Fruit fly (Drosophila melanogaster): ENCODE results near the gene sim.

sim gene

dm6 chr3R:13018995-13019394 lies 38.6 kb upstream of the sim start:
- TF ChIP-seq Myc (optimal IDR thresholded peaks at IDR 0.05) = no peak
- no peak for TF ChIP-seq insv (optimal IDR thresholded peaks at IDR 0.05)
- no peak for TF ChIP-seq Sin3A (optimal IDR thresholded peaks at IDR 0.05)
- TF ChIP-seq h (optimal IDR thresholded peaks at IDR 0.05) = no peak
- TF ChIP-seq ttk (optimal IDR thresholded peaks at IDR 0.05) = no peak
- TF ChIP-seq psq (optimal IDR thresholded peaks at IDR 0.05) = no peak

dm6 chr3R:13030257-13031173 lies 27.0 kb upstream of the sim start, which contains the start of the genes CG46281 and CG46280:
TSS of gene CG46281 (minus strand) at chr3R:13030307.
TSS of gene CG46280 (minus strand) at chr3R:13030659.
- TF ChIP-seq psq (optimal IDR thresholded peaks at IDR 0.05) = no peak
- no peak for TF ChIP-seq Sin3A (optimal IDR thresholded peaks at IDR 0.05)
- no peak for TF ChIP-seq ttk (optimal IDR thresholded peaks at IDR 0.05)
- TF ChIP-seq h (optimal IDR thresholded peaks at IDR 0.05) = no peak
- TF ChIP-seq insv (optimal IDR thresholded peaks at IDR 0.05) = no peak
- no peak for TF ChIP-seq Myc (optimal IDR thresholded peaks at IDR 0.05)

dm6 chr3R:13032323-13032722 lies 25.2 kb upstream of the sim start, which contains the start of gene ry:
TSS of gene ry (plus strand) at chr3R:13032528.
- TF ChIP-seq ttk (optimal IDR thresholded peaks at IDR 0.05) (no peak), h (optimal IDR thresholded peaks at IDR 0.05) (no peak), psq (optimal IDR thresholded peaks at IDR 0.05) (no peak), Myc (optimal IDR thresholded peaks at IDR 0.05) (no peak)

- TF ChIP-seq Sin3A (optimal IDR thresholded peaks at IDR 0.05) (no peak), ttk (optimal IDR thresholded peaks at IDR 0.05) (no peak), Myc (optimal IDR thresholded peaks at IDR 0.05) (no peak), h (optimal IDR thresholded peaks at IDR 0.05) (no peak), insv (optimal IDR thresholded peaks at IDR 0.05) (no peak), psq (optimal IDR thresholded peaks at IDR 0.05) (no peak)
Observed at dm6 chr3R:13032975-13033445, 24.5 kb upstream of the sim start.

- TF ChIP-seq Sin3A (optimal IDR thresholded peaks at IDR 0.05) = no peak
- TF ChIP-seq Myc (optimal IDR thresholded peaks at IDR 0.05) = no peak
- TF ChIP-seq insv (optimal IDR thresholded peaks at IDR 0.05) = no peak
- no peak for TF ChIP-seq psq (optimal IDR thresholded peaks at IDR 0.05)
- no peak for TF ChIP-seq h (optimal IDR thresholded peaks at IDR 0.05)
Observed at dm6 chr3R:13033670-13034069, 23.9 kb upstream of the sim start.

dm6 chr3R:13036064-13036463 lies 21.5 kb upstream of the sim start:
- TF ChIP-seq h (optimal IDR thresholded peaks at IDR 0.05) (no peak), psq (optimal IDR thresholded peaks at IDR 0.05) (no peak)

dm6 chr3R:13038075-13038474 lies 19.5 kb upstream of the sim start, which contains the start of gene CG11668:
TSS of gene CG11668 (plus strand) at chr3R:13038375.
- TF ChIP-seq h (optimal IDR thresholded peaks at IDR 0.05) (no peak), insv (optimal IDR thresholded peaks at IDR 0.05) (no peak)

- TF ChIP-seq insv (optimal IDR thresholded peaks at IDR 0.05) = no peak
- TF ChIP-seq Myc (optimal IDR thresholded peaks at IDR 0.05) = no peak
- TF ChIP-seq ttk (optimal IDR thresholded peaks at IDR 0.05) = no peak
- TF ChIP-seq psq (optimal IDR thresholded peaks at IDR 0.05) = no peak
- TF ChIP-seq Sin3A (optimal IDR thresholded peaks at IDR 0.05) = no peak
- no peak for TF ChIP-seq h (optimal IDR thresholded peaks at IDR 0.05)
Observed at dm6 chr3R:13039037-13039583, 18.4 kb upstream of the sim start.

- TF ChIP-seq psq (optimal IDR thresholded peaks at IDR 0.05) (no peak), ttk (optimal IDR thresholded peaks at IDR 0.05) (no peak), insv (optimal IDR thresholded peaks at IDR 0.05) (no peak), h (optimal IDR thresholded peaks at IDR 0.05) (no peak), Myc (optimal IDR thresholded peaks at IDR 0.05) (no peak), Sin3A (optimal IDR thresholded peaks at IDR 0.05) (no peak)
Observed at dm6 chr3R:13041750-13042149, 15.8 kb upstream of the sim start, which contains the start of gene CG11670. TSS of gene CG11670 (plus strand) at chr3R:13042050.

dm6 chr3R:13042258-13043032 lies 15.1 kb upstream of the sim start, which contains the start of gene snk:
TSS of gene snk (minus strand) at chr3R:13042770.
- TF ChIP-seq insv (optimal IDR thresholded peaks at IDR 0.05) (no peak), Myc (optimal IDR thresholded peaks at IDR 0.05) (no peak), Sin3A (optimal IDR thresholded peaks at IDR 0.05) (no peak), ttk (optimal IDR thresholded peaks at IDR 0.05) (no peak), psq (optimal IDR thresholded peaks at IDR 0.05) (no peak), h (optimal IDR thresholded peaks at IDR 0.05) (no peak)

- TF ChIP-seq psq (optimal IDR thresholded peaks at IDR 0.05) (no peak), Sin3A (optimal IDR thresholded peaks at IDR 0.05) (no peak), ttk (optimal IDR thresholded peaks at IDR 0.05) (no peak), Myc (optimal IDR thresholded peaks at IDR 0.05) (no peak), insv (optimal IDR thresholded peaks at IDR 0.05) (no peak), h (optimal IDR thresholded peaks at IDR 0.05) (no peak)
Observed at dm6 chr3R:13043857-13044256, 13.7 kb upstream of the sim start, which contains the start of gene CG45122. TSS of gene CG45122 (plus strand) at chr3R:13044157.

- TF ChIP-seq psq (optimal IDR thresholded peaks at IDR 0.05) (no peak), Myc (optimal IDR thresholded peaks at IDR 0.05) (no peak), Sin3A (optimal IDR thresholded peaks at IDR 0.05) (no peak), ttk (optimal IDR thresholded peaks at IDR 0.05) (no peak), h (optimal IDR thresholded peaks at IDR 0.05) (no peak), insv (optimal IDR thresholded peaks at IDR 0.05) (no peak)
Observed at dm6 chr3R:13044459-13044858, 13.1 kb upstream of the sim start, which contains the start of gene Hsc70-2. TSS of gene Hsc70-2 (plus strand) at chr3R:13044759.
